Fruit fly (Drosophila melanogaster) whole organism, larva: ENCODE data around the gene Ctps.

Experiments used
- noc ChIP-seq: fragments of 200-800 bp; sonication (Bioruptor generic); optimal IDR thresholded peaks from 3 replicates; lab custom pipeline; 2019; ENCODE audit warnings: missing biosample characterization, mild to moderate bottlenecking, missing genetic modification characterization, moderate library complexity

Ctps gene

dm6 chr3L:15140268-15140957 is 42.7 kb downstream of the Ctps start:
- TF ChIP-seq noc (tag; lab: Kevin White, UChicago): no peak

DNA sequence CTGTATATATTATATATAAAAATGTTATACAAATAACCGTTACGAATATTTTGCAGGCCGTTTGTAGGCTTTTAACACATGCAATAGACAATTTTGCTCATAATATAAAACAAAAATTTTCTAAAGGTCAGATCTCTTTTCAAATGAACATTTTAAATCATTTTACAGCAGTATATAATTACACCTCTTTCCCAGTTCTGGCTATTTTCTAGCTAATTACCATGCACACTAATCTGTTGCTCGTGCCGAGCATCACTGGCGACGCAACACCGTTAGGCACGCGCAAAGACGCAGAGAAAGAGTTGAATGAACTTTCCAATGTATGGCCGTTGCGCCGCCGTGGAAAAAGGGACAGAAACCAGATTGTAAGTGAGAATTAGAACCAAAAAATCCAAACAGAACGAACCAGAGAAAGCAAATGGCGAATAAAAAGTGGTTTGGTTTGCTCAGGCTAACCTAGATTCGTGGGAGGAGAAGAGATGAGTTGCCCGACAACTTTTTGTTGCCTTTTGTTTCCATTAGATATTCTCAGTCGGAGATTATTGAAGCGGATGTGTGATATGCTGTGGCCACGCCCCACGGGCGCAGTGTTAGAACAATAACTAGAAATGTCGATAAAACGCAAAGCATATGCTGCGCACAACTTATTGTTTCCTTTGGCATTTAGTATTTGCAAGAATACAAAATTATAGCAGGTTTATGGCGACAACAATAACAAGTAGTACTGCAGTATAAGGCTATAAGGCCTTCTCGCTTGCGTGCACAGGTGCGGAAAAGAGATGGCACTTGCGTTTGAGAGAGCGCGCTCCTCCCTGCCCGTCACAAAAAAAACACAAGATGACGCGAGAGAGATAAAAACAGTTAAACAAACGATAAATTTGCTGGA is 43.6 kb downstream of the Ctps start:
- no peak for TF ChIP-seq noc (tag; lab: Kevin White, UChicago)

DNA sequence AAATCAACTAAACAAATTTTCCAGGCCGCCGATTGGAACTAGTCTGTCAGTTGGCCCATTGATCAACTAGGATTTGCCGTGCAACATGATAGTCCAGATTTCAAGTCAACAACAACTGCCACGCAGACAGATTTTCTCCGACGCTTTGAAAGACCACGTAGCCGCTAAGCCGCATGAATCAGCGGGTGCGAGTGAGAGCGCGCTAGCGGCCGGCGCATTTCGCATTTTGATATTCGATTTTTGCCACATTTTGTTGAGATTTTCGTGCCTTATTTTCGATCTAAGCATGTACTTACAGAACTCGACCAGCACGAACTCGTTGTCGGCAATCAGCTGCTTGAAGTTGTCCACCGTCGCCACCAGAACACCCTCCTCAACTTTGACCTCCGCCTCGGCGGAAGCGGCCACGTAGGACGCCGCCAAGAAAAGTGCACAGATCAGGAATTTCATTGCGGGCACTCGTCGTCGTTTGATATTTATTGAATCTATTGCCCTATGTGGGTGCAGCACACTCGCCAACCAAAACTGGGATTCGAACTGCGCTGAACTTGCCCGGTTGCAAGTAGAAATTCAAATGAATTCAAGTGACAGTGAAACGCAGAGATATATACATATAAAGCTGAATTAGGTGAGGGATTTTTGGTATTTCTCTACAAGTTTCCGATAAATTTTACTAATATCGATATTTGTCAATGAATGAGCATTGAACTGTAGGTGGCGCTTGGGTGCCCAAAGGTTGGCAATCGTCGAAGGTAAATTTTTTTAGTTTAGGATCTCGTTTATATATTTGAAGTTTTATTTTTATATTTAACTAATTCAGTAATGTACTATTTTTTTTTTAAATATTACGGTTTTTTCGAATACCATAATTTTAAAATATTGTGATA is 44.5 kb downstream of the Ctps start, which contains the start of gene Pdi:
Gene Pdi (minus strand): TSS at position 837 of the 887 bp plus-strand sequence.
- peak; percentile 51 for TF ChIP-seq noc (tag; lab: Kevin White, UChicago)

- no peak for TF ChIP-seq noc (tag; lab: Kevin White, UChicago)
These were observed 45.4 kb downstream of the Ctps start for dm6 chr3L:15143108-15143507.

dm6 chr3L:15143638-15144600 is 46.2 kb downstream of the Ctps start, which contains the start of the genes CG32147 and Pex3:
Gene CG32147, minus strand, starts transcription at chr3L:15144059.
Gene Pex3, plus strand, starts transcription at chr3L:15144355.
- TF ChIP-seq noc (tag; lab: Kevin White, UChicago): peak; percentile 2

DNA sequence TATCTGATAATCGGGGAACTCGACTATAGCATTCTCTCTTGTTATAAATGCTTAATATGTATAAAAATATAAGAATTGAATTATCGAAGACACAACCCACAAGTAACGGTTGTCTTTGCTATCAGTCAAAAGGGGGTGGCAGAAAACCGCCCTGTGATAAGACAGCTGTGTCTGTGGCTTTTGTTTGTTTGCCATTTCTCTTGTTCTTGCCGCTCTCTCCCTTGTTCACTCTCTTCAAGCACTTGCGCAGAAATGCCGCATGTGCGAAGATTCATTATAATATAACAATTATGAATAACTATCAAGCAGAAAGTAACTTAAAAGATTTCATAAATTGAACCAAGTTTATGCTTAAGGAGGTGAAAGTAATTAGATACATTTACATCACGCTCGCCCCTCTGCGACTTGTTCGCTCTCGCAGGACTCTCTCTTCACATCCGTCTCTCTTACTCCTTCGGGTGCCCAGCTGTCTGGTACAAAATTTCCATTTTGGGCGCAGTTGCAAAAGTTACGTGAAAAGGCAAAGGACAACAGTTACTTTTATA is 49.0 kb downstream of the Ctps start, which contains the start of gene FucTA:
Gene FucTA (plus strand): TSS at position 495 of the 545 bp plus-strand sequence.
- TF ChIP-seq noc (tag; lab: Kevin White, UChicago): no peak

DNA sequence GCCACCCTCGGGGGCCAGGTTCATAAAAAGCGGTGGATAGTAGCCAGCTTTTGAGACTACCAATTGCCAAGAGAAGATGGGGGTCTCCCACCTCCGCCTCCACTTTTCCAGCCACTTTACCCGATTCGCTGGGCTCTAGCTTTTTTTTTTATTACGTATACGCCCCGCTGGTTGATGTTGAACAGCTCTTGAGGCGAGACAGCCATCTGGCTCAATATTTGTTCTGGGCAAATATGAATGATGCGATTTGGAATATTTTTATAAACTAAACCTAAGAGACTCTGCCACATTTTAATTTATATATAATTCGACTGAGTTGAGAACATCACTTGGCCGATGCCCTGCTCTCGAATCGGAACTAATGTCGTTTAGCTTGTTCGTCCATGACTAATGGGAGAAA is 52.3 kb downstream of the Ctps start:
- TF ChIP-seq noc (tag; lab: Kevin White, UChicago): no peak

DNA sequence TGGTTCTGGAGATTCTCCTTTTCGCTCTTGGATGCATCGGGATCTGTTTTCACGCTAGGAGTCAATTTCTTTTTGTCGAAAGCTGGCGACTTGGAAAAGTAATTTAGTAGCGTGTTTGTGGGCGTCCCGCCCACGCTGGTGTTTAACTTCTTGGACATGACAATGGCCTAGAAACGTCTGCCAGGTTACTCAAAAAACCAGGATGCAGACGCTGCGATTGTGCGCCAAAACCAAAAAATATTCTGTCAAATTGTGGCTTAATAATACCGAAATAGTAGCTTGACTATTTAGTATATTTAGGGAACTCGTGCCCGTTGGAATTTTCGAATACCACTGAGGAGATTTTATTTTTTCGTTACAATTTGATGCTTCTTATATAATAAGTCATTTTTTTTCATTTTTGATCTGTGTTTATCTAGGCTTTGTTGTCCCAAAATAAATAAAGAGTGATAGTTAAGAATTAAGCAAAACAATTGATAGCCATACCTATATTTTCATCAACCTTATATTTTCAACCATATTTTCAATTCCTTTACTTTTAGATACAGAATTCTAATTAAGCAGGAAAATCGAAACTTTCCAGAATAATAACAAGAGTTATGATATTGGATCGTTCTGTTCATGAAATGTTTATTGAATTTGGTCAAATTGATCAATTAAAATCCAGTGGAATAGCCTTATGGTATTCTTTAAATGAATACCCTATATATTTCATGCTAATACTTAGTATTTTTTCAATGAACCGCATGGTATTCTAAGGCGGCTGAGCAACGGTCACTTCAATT is 60.8 kb downstream of the Ctps start, which contains the start of the genes Msh6 and Prp31:
Gene Msh6 (minus strand): TSS at position 233 of the 785 bp plus-strand sequence.
Gene Prp31 (plus strand): TSS at position 771 of the 785 bp plus-strand sequence.
- no peak for TF ChIP-seq noc (tag; lab: Kevin White, UChicago)

DNA sequence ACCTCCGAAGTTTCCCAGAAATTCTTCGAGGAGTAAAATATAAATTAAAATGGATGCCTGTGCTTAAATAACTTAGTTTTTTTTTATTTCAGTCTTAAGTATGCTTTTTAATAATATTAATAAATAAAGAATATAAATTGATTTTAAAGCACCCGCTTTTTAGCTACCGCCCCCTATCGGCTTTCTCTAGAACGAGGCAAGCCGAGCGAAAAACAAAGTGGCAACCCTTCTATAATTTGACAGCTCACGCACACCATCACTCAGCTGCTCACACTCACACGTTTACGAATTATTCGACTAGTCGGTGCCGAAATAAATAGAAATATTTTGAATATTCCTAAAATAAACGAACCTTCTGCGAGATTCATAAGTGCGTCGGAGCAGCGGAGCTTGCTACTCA is 63.8 kb downstream of the Ctps start, which contains the start of gene CG6878:
Gene CG6878 (plus strand): TSS at position 269 of the 400 bp plus-strand sequence.
- no peak for TF ChIP-seq noc (tag; lab: Kevin White, UChicago)

- no peak for TF ChIP-seq noc (tag; lab: Kevin White, UChicago)
These were observed 64.3 kb downstream of the Ctps start for dm6 chr3L:15162005-15162404.
